Fruit fly (Drosophila melanogaster) whole organism, embryonic: ENCODE results near the gene CG17929.

Source experiments
- B-H2 ChIP-seq: fragments of 200-800 bp; sonication (Bioruptor generic); optimal IDR thresholded peaks from 2 replicates; lab custom pipeline; 2018; ENCODE audit warnings: missing biosample characterization, mild to moderate bottlenecking, missing genetic modification characterization
- CG1024 ChIP-seq: fragments of 200-800 bp; sonication (Bioruptor generic); IDR thresholded peaks from 2 replicates; pipeline ENCODE4 v1.3.6; 2022; ENCODE audit warnings: missing biosample characterization, missing genetic modification characterization
- CG10431 ChIP-seq: fragments of 200-800 bp; sonication (Bioruptor generic); optimal IDR thresholded peaks from 3 replicates; lab custom pipeline; 2018; ENCODE audit warnings: missing biosample characterization, mild to moderate bottlenecking, missing genetic modification characterization
- CG10654 ChIP-seq: fragments of 200-800 bp; sonication (Bioruptor generic); optimal IDR thresholded peaks from 2 replicates; lab custom pipeline; 2016; ENCODE audit warnings: missing biosample characterization, missing genetic modification characterization
- CG12659 ChIP-seq: fragments of 200-800 bp; sonication (Bioruptor generic); optimal IDR thresholded peaks from 3 replicates; lab custom pipeline; 2017; ENCODE audit warnings: mild to moderate bottlenecking, missing biosample characterization, missing genetic modification reagents, missing genetic modification characterization
- CG13123 ChIP-seq: fragments of 200-800 bp; sonication (Bioruptor generic); optimal IDR thresholded peaks from 2 replicates; lab custom pipeline; 2016; ENCODE audit warnings: missing biosample characterization, missing genetic modification characterization
- CG13894 ChIP-seq: fragments of 200-800 bp; sonication (Bioruptor generic); optimal IDR thresholded peaks from 3 replicates; lab custom pipeline; 2018; ENCODE audit warnings: missing biosample characterization, mild to moderate bottlenecking, missing genetic modification characterization, moderate library complexity
- CG15073 ChIP-seq: fragments of 200-800 bp; sonication (Bioruptor generic); optimal IDR thresholded peaks from 2 replicates; lab custom pipeline; 2016; ENCODE audit warnings: missing biosample characterization, missing genetic modification characterization
- CG15696 ChIP-seq: fragments of 200-800 bp; sonication (Bioruptor generic); optimal IDR thresholded peaks from 2 replicates; lab custom pipeline; 2019; ENCODE audit warnings: missing biosample characterization, mild to moderate bottlenecking, missing genetic modification characterization, moderate library complexity
- CG1647 ChIP-seq: fragments of 200-800 bp; sonication (Bioruptor generic); optimal IDR thresholded peaks from 3 replicates; lab custom pipeline; 2016; ENCODE audit warnings: missing biosample characterization, missing genetic modification characterization
- CG17186 ChIP-seq: fragments of 200-800 bp; sonication (Bioruptor generic); optimal IDR thresholded peaks from 3 replicates; lab custom pipeline; 2017; ENCODE audit warnings: missing biosample characterization, missing genetic modification reagents, missing genetic modification characterization
- CG17612 ChIP-seq: fragments of 200-800 bp; sonication (Bioruptor generic); IDR thresholded peaks from 2 replicates; pipeline ENCODE4 v1.3.6; 2022; ENCODE audit warnings: missing biosample characterization, missing genetic modification characterization
- CG1792 ChIP-seq: fragments of 200-800 bp; sonication (Bioruptor generic); optimal IDR thresholded peaks from 2 replicates; lab custom pipeline; 2016; ENCODE audit warnings: missing biosample characterization, missing genetic modification characterization
- CG34376 ChIP-seq: fragments of 200-800 bp; sonication (Bioruptor generic); optimal IDR thresholded peaks from 2 replicates; lab custom pipeline; 2018; ENCODE audit warnings: missing biosample characterization, mild to moderate bottlenecking, missing genetic modification characterization
- CG3847 ChIP-seq: fragments of 200-800 bp; sonication (Bioruptor generic); IDR thresholded peaks from 2 replicates; pipeline ENCODE4 v1.3.6; 2022; ENCODE audit warnings: missing biosample characterization, missing genetic modification characterization
- CG3995 ChIP-seq: fragments of 200-800 bp; sonication (Bioruptor generic); optimal IDR thresholded peaks from 3 replicates; lab custom pipeline; 2016; ENCODE audit warnings: missing biosample characterization, missing genetic modification characterization
- CG4707 ChIP-seq: fragments of 200-800 bp; sonication (Bioruptor generic); optimal IDR thresholded peaks from 2 replicates; lab custom pipeline; 2018; ENCODE audit warnings: missing biosample characterization, mild to moderate bottlenecking, missing genetic modification characterization, moderate library complexity
- CG4730 ChIP-seq: fragments of 200-800 bp; sonication (Bioruptor generic); IDR thresholded peaks from 2 replicates; pipeline ENCODE4 v1.3.6; 2022; ENCODE audit warnings: missing biosample characterization, missing genetic modification characterization
- CG6689 ChIP-seq: fragments of 200-800 bp; sonication (Bioruptor generic); IDR thresholded peaks from 2 replicates; pipeline ENCODE4 v1.3.6; 2022; ENCODE audit warnings: missing biosample characterization, missing genetic modification characterization
- CG6813 ChIP-seq: fragments of 200-800 bp; sonication (Bioruptor generic); optimal IDR thresholded peaks from 2 replicates; lab custom pipeline; 2017; ENCODE audit warnings: missing biosample characterization, missing genetic modification characterization, mild to moderate bottlenecking, moderate library complexity, missing genetic modification reagents
- CG7357 ChIP-seq: fragments of 200-800 bp; sonication (Bioruptor generic); IDR thresholded peaks from 3 replicates; pipeline ENCODE4 v1.3.6; 2022; ENCODE audit warnings: missing biosample characterization, missing genetic modification characterization
- Dek ChIP-seq: fragments of 200-800 bp; sonication (Bioruptor generic); optimal IDR thresholded peaks from 3 replicates; lab custom pipeline; 2019; ENCODE audit warnings: missing biosample characterization, mild to moderate bottlenecking, missing genetic modification characterization, moderate library complexity
- Dref ChIP-seq: fragments of 200-800 bp; sonication (Bioruptor generic); IDR thresholded peaks from 2 replicates; pipeline ENCODE4 v1.3.6; 2022; ENCODE audit warnings: missing biosample characterization, missing genetic modification characterization
- HmgZ ChIP-seq: fragments of 200-800 bp; sonication (Bioruptor generic); optimal IDR thresholded peaks from 2 replicates; lab custom pipeline; 2018; ENCODE audit warnings: missing biosample characterization, mild to moderate bottlenecking, missing genetic modification characterization
- Hr78 ChIP-seq, 2 experiments: fragments of 200-800 bp in 1 of 2; fragments of >200 bp in 1 of 2; sonication (Bioruptor generic) in 1 of 2; optimal IDR thresholded peaks; 2 replicates each; lab custom pipeline; 2017 to 2019; ENCODE audit warnings: missing biosample characterization in 2 of 2, missing genetic modification characterization in 2 of 2, mild to moderate bottlenecking in 1 of 2, moderate library complexity in 1 of 2
- NC2α ChIP-seq: fragments of 200-800 bp; sonication (Bioruptor generic); optimal IDR thresholded peaks from 2 replicates; lab custom pipeline; 2016; ENCODE audit warnings: missing biosample characterization, missing genetic modification characterization
- Nf-YC ChIP-seq: fragments of 200-800 bp; optimal IDR thresholded peaks from 3 replicates; lab custom pipeline; 2019; ENCODE audit warnings: missing biosample characterization, mild to moderate bottlenecking, missing genetic modification characterization, moderate library complexity
- Oaz ChIP-seq: fragments of 200-800 bp; sonication (Bioruptor generic); IDR thresholded peaks from 2 replicates; pipeline ENCODE4 v1.3.6; 2022; ENCODE audit warnings: missing biosample characterization, missing genetic modification characterization
- Oli ChIP-seq: fragments of 200-800 bp; sonication (Bioruptor generic); optimal IDR thresholded peaks from 2 replicates; lab custom pipeline; 2018; ENCODE audit warnings: missing biosample characterization, mild to moderate bottlenecking, missing genetic modification characterization, moderate library complexity
- Scr ChIP-seq: fragments of 200-800 bp; sonication (Bioruptor generic); IDR thresholded peaks from 2 replicates; pipeline ENCODE4 v1.3.6; 2022; ENCODE audit warnings: missing biosample characterization, missing genetic modification characterization; ENCODE audit not compliant: partially characterized antibody
- Sry-β ChIP-seq: fragments of 200-800 bp; sonication (Bioruptor generic); optimal IDR thresholded peaks from 2 replicates; lab custom pipeline; 2018; ENCODE audit warnings: missing biosample characterization, mild to moderate bottlenecking, missing genetic modification characterization, moderate library complexity
- YL-1 ChIP-seq: fragments of 200-800 bp; sonication (Bioruptor generic); optimal IDR thresholded peaks from 3 replicates; lab custom pipeline; 2017; ENCODE audit warnings: missing biosample characterization, mild to moderate bottlenecking, missing genetic modification characterization
- bigmax ChIP-seq: fragments of 200-800 bp; sonication (Bioruptor generic); optimal IDR thresholded peaks from 2 replicates; lab custom pipeline; 2018; ENCODE audit warnings: missing biosample characterization, mild to moderate bottlenecking, missing genetic modification characterization
- cas ChIP-seq: fragments of 200-800 bp; sonication (Bioruptor generic); IDR thresholded peaks from 2 replicates; pipeline ENCODE4 v1.3.6; 2022; ENCODE audit warnings: missing biosample characterization, missing genetic modification characterization
- dimm ChIP-seq: fragments of 200-800 bp; sonication (Bioruptor generic); IDR thresholded peaks from 2 replicates; pipeline ENCODE4 v1.3.6; 2022; ENCODE audit warnings: missing biosample characterization, missing genetic modification characterization
- eve ChIP-seq, 2 experiments: fragments of >200 bp; optimal IDR thresholded peaks; 2 replicates each; lab custom pipeline; 2017; ENCODE audit warnings: missing biosample characterization in 2 of 2, missing genetic modification characterization in 2 of 2
- hkb ChIP-seq, 2 experiments: fragments of 200-800 bp in 1 of 2; fragments of >200 bp in 1 of 2; sonication (Bioruptor generic) in 1 of 2; IDR thresholded peaks in 1 of 2; optimal IDR thresholded peaks in 1 of 2; 2 replicates each; pipeline versions ENCODE4 v1.3.6 to Lab custom; 2017 to 2022; ENCODE audit warnings: missing biosample characterization in 1 of 2, missing genetic modification characterization in 1 of 2
- hth ChIP-seq: fragments of >200 bp; optimal IDR thresholded peaks from 2 replicates; lab custom pipeline; 2017; ENCODE audit warnings: inconsistent platforms
- jing ChIP-seq: fragments of 200-800 bp; sonication (Bioruptor generic); optimal IDR thresholded peaks from 2 replicates; lab custom pipeline; 2018; ENCODE audit warnings: missing biosample characterization, mild to moderate bottlenecking, missing genetic modification characterization
- ken ChIP-seq: fragments of 200-800 bp; sonication (Bioruptor generic); IDR thresholded peaks from 3 replicates; pipeline ENCODE4 v1.3.6; 2022; ENCODE audit warnings: missing biosample characterization, missing genetic modification characterization
- knrl ChIP-seq: fragments of 200-800 bp; sonication (Bioruptor generic); IDR thresholded peaks from 3 replicates; pipeline ENCODE4 v1.3.6; 2022; ENCODE audit warnings: missing biosample characterization, missing genetic modification characterization; ENCODE audit not compliant: partially characterized antibody
- prd ChIP-seq, 3 experiments: fragments of >200 bp in 2 of 3; fragments of 200-800 bp in 1 of 3; sonication (Bioruptor generic) in 1 of 3; optimal IDR thresholded peaks in 2 of 3; IDR thresholded peaks in 1 of 3; 2 replicates in 2 of 3; 3 replicates in 1 of 3; pipeline versions ENCODE4 v1.3.6 to Lab custom; 2017 to 2022; ENCODE audit warnings: missing biosample characterization in 1 of 3, missing genetic modification characterization in 1 of 3
- psq ChIP-seq: fragments of 200-800 bp; sonication (Bioruptor generic); optimal IDR thresholded peaks from 2 replicates; lab custom pipeline; 2017; ENCODE audit warnings: missing biosample characterization, missing genetic modification characterization
- ranshi ChIP-seq: fragments of 200-800 bp; sonication (Bioruptor generic); IDR thresholded peaks from 2 replicates; pipeline ENCODE4 v1.3.6; 2022; ENCODE audit warnings: missing biosample characterization, missing genetic modification characterization
- so ChIP-seq: fragments of 200-800 bp; sonication (Bioruptor generic); IDR thresholded peaks from 3 replicates; pipeline ENCODE4 v1.3.6; 2022; ENCODE audit warnings: missing biosample characterization, missing genetic modification characterization
- tgo ChIP-seq: fragments of 200-800 bp; sonication (Bioruptor generic); IDR thresholded peaks from 3 replicates; pipeline ENCODE4 v1.3.6; 2022; ENCODE audit warnings: missing biosample characterization, missing genetic modification characterization
- trh ChIP-seq: fragments of 200-800 bp; sonication (Bioruptor generic); optimal IDR thresholded peaks from 2 replicates; lab custom pipeline; 2016; ENCODE audit warnings: missing biosample characterization, missing genetic modification characterization
- twi ChIP-seq: fragments of 200-800 bp; optimal IDR thresholded peaks from 2 replicates; lab custom pipeline; 2019; ENCODE audit warnings: missing biosample characterization, mild to moderate bottlenecking, missing genetic modification characterization, moderate library complexity
- zf30C ChIP-seq: fragments of 200-800 bp; sonication (Bioruptor generic); optimal IDR thresholded peaks from 3 replicates; lab custom pipeline; 2018; ENCODE audit warnings: missing biosample characterization, mild to moderate bottlenecking, missing genetic modification characterization

CG17929 gene

DNA sequence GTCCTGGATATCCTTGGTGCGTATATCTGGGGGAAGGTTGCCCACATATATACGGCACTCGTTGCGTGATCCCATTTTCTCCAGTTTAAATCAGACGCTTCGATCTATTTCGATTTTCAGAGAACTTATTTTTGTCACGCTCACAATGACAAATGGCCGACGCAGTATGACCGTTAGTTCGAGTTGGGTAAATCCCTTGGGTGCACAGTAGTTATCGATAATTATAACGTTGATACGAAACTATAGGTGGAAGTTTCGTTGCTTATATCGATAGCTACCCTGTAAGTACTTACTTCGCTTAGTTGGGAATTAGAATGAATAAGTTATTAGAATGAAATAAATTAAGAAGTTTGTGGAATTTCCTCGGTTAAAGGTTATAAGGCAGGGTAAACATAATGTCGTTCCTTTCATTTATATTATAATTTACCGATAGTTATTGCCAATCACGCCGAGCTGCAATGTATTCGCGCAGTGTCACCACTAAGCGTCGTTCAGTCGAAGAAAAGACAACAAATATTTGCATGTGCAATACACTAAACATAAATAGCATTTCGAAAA, 16.6 kb downstream of the CG17929 start, which contains the start of the genes SF2 and pad (continued):
- TF ChIP-seq B-H2 (GFP tag; lab: Kevin White, UChicago) (peak; percentile 84), CG15073 (peak; percentile 35), hth (lab: Kevin White, UChicago) (no peak), bigmax (GFP tag; lab: Kevin White, UChicago) (no peak), cas (no peak), CG10654 (GFP tag; lab: Kevin White, UChicago) (peak; percentile 73), ranshi (peak; percentile 67; the same call in 1 of the 2 replicates), Oli (peak; percentile 65), CG4730 (GFP tag; lab: Robert Waterston, UW) (0 out of 2 replicates have a peak, but pooled peaks have one; percentile 39), knrl (GFP tag; lab: Robert Waterston, UW) (peak; percentile 98), psq (GFP tag; lab: Kevin White, UChicago) (peak; percentile 49), CG12659 (GFP tag; lab: Kevin White, UChicago) (peak; percentile 95), CG1647 (GFP tag; lab: Kevin White, UChicago) (peak; percentile 78), CG6813 (peak; percentile 28), Oaz (GFP tag; lab: Robert Waterston, UW) (peak; percentile 55), CG17612 (GFP tag; lab: Robert Waterston, UW) (no peak), Nf-YC (peak; percentile 80), dimm (no peak), HmgZ (tag; lab: Kevin White, UChicago) (peak; percentile 82), CG10431 (GFP tag; lab: Kevin White, UChicago) (peak; percentile 10), CG7357 (GFP tag; lab: Robert Waterston, UW) (peak; percentile 57; the same call in 2 of the 3 replicates), CG13894 (tag; lab: Kevin White, UChicago) (peak; percentile 71), so (GFP tag; lab: Robert Waterston, UW) (peak; percentile 61; the same call in 2 of the 3 replicates), YL-1 (GFP tag; lab: Kevin White, UChicago) (peak; percentile 90), CG13123 (GFP tag; lab: Kevin White, UChicago) (peak; percentile 60), hkb (optimal IDR thresholded peaks at IDR 0.05; lab: Kevin White, UChicago) (no peak), hkb (GFP tag; IDR thresholded peaks at IDR 0.05; lab: Robert Waterston, UW) (peak; percentile 51), prd (optimal IDR thresholded peaks at IDR 0.05; lab: Kevin White, UChicago) (no peak), prd (GFP tag; IDR thresholded peaks at IDR 0.05; lab: Robert Waterston, UW) (peak; percentile 86), CG15696 (peak; percentile 86), jing (peak; percentile 32), CG34376 (GFP tag; lab: Kevin White, UChicago) (peak; percentile 78), Sry-β (GFP tag; lab: Kevin White, UChicago) (peak; percentile 18), Hr78 (GFP tag; optimal IDR thresholded peaks at IDR 0.05; lab: Kevin White, UChicago) (no peak), CG1024 (GFP tag; lab: Robert Waterston, UW) (0 out of 2 replicates have a peak, but pooled peaks have one; percentile 29), NC2α (GFP tag; lab: Kevin White, UChicago) (peak; percentile 51), CG3847 (peak; percentile 84), Dek (tag; lab: Kevin White, UChicago) (peak; percentile 68), ken (GFP tag; lab: Robert Waterston, UW) (peak; percentile 55; the same call in 1 of the 3 replicates), Scr (GFP tag; lab: Robert Waterston, UW) (peak; percentile 98), Dref (peak; percentile 79), zf30C (no peak), trh (GFP tag; lab: Kevin White, UChicago) (peak; percentile 59), CG1792 (peak; percentile 54), twi (tag; lab: Kevin White, UChicago) (peak; percentile 72), tgo (GFP tag; lab: Robert Waterston, UW) (peak; percentile 73), CG4707 (GFP tag; lab: Kevin White, UChicago) (no peak), CG6689 (GFP tag; lab: Robert Waterston, UW) (peak; percentile 80), eve (GFP tag; optimal IDR thresholded peaks at IDR 0.05; lab: Kevin White, UChicago) (no peak), CG3995 (peak; percentile 62), CG17186 (GFP tag; lab: Kevin White, UChicago) (peak; percentile 85)
